Fruit fly (Drosophila melanogaster): ENCODE measurements around the gene CG5676.
A peak's percentile ranks its signal among the peaks of the same experiment; 100 is the strongest.

CG5676 gene

DNA sequence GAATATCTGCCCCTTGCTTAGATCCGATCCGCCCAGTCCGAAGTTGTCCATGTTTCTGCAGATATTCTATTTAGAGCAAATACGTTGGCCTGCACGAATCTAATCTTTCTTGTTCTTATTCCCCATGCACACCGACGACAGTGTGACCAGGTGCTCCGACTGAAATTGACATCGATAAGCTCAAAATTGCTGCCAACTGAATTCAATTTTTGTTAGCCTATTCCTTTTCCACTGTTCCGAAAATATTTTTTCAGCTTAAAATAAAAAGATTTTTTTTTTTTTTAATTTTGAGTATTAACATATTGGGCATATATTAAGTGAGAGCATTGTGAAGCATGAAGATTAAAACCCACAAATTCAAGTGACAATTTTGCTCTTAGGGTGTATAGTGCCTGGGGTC is 48.1 kb upstream of the CG5676 start, which contains the start of gene nmd (continued):
- no peak for TF ChIP-seq bab2 (GFP tag; optimal IDR thresholded peaks at IDR 0.05)
- TF ChIP-seq ken (GFP tag; IDR thresholded peaks at IDR 0.05): 0 out of 3 replicates have a peak, but pooled peaks have one; percentile 9
- TF ChIP-seq CG12391 (tag; optimal IDR thresholded peaks at IDR 0.05): peak; percentile 46
- peak; percentile 32; the same call in 1 of the 2 replicates for TF ChIP-seq onecut (GFP tag; IDR thresholded peaks at IDR 0.05)
- TF ChIP-seq CG10565 (GFP tag; optimal IDR thresholded peaks at IDR 0.05): no peak
- TF ChIP-seq ERR (GFP tag; optimal IDR thresholded peaks at IDR 0.05): no peak
- peak; percentile 81 for TF ChIP-seq row (GFP tag; IDR thresholded peaks at IDR 0.05)
- TF ChIP-seq fd102C (GFP tag; optimal IDR thresholded peaks at IDR 0.05): no peak
- peak; percentile 24 for TF ChIP-seq CoRest (tag; optimal IDR thresholded peaks at IDR 0.05)
- TF ChIP-seq CG15514 (GFP tag; optimal IDR thresholded peaks at IDR 0.05): peak; percentile 82
- no peak for TF ChIP-seq Pdp1 (GFP tag; optimal IDR thresholded peaks at IDR 0.05)
- no peak for TF ChIP-seq eyg (GFP tag; optimal IDR thresholded peaks at IDR 0.05)
- peak; percentile 17 for TF ChIP-seq sug (tag; optimal IDR thresholded peaks at IDR 0.05)
- no peak for TF ChIP-seq CG12299 (tag; optimal IDR thresholded peaks at IDR 0.05)
- TF ChIP-seq CG7556 (GFP tag; optimal IDR thresholded peaks at IDR 0.05): no peak
- TF ChIP-seq CG14965 (GFP tag; optimal IDR thresholded peaks at IDR 0.05; ENCODE audit: borderline replicate concordance): no peak
- TF ChIP-seq CG14710 (tag; optimal IDR thresholded peaks at IDR 0.05): peak; percentile 42
- TF ChIP-seq bbx (GFP tag; IDR thresholded peaks at IDR 0.05; ENCODE audit: partially characterized antibody): peak; percentile 38; the same call in 1 of the 2 replicates
- TF ChIP-seq CG9817 (tag; optimal IDR thresholded peaks at IDR 0.05): peak; percentile 16
- peak; percentile 71 for TF ChIP-seq CG9797 (GFP tag; optimal IDR thresholded peaks at IDR 0.05)
- no peak for TF ChIP-seq vvl (GFP tag; IDR thresholded peaks at IDR 0.05)
- no peak for TF ChIP-seq CG16815 (GFP tag; optimal IDR thresholded peaks at IDR 0.05)
- no peak for TF ChIP-seq CG11093 (GFP tag; IDR thresholded peaks at IDR 0.05)
- TF ChIP-seq pho (GFP tag; optimal IDR thresholded peaks at IDR 0.05): peak; percentile 5
- TF ChIP-seq NC2β (GFP tag; optimal IDR thresholded peaks at IDR 0.05): peak; percentile 16
- no peak for TF ChIP-seq CG16863 (GFP tag; optimal IDR thresholded peaks at IDR 0.05)
- peak; percentile 80 for TF ChIP-seq pzg (GFP tag; optimal IDR thresholded peaks at IDR 0.05)
- TF ChIP-seq bowl (GFP tag; IDR thresholded peaks at IDR 0.05): no peak
- peak in 1 of 2 experiments; percentile 12 for TF ChIP-seq dpn (GFP tag; optimal IDR thresholded peaks at IDR 0.05)
- peak; percentile 35 for TF ChIP-seq Sin3A (optimal IDR thresholded peaks at IDR 0.05)
- TF ChIP-seq NfI (GFP tag; optimal IDR thresholded peaks at IDR 0.05): peak; percentile 20
- TF ChIP-seq dm (GFP tag; optimal IDR thresholded peaks at IDR 0.05): peak; percentile 45
- TF ChIP-seq CG13894 (tag; optimal IDR thresholded peaks at IDR 0.05): peak; percentile 26
- peak; percentile 53 for TF ChIP-seq CG13287 (GFP tag; IDR thresholded peaks at IDR 0.05; ENCODE audit: partially characterized antibody)
- TF ChIP-seq grau (tag; optimal IDR thresholded peaks at IDR 0.05): peak; percentile 6
- TF ChIP-seq CG10321 (GFP tag; IDR thresholded peaks at IDR 0.05): 0 out of 2 replicates have a peak, but pooled peaks have one; percentile 21
- peak; percentile 19 for TF ChIP-seq mam (GFP tag; optimal IDR thresholded peaks at IDR 0.05)
- 0 out of 3 replicates have a peak, but pooled peaks have one; percentile 24 for TF ChIP-seq CG17361 (GFP tag; IDR thresholded peaks at IDR 0.05)
- TF ChIP-seq CG11456 (GFP tag; IDR thresholded peaks at IDR 0.05): no peak

DNA sequence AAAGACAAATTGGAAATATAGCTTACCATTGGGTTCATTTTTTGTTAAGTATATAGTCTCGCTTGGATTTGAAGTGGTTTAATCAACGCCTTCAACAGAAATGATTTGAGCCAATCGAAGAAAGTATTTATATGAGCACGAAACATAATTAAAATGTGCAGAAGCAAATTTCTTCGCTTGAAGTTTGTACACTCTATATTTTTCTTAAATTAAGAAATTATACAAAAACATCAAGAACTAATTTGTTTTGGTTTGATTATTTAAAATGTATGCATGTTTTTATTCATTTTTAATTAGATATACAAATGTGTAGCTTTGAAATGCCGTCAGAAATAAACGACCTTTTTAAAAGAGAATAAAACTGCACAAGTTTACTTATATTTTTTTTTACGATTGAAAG is 46.2 kb upstream of the CG5676 start, which contains the start of gene CG13138:
CG13138 (minus strand) TSS at position 101 of the 400 bp plus-strand sequence.
- TF ChIP-seq CG3065 (GFP tag; optimal IDR thresholded peaks at IDR 0.05) (no peak), D19A (tag; optimal IDR thresholded peaks at IDR 0.05) (peak; percentile 8), gce (GFP tag; IDR thresholded peaks at IDR 0.05) (no peak)

Measured in whole organism, embryonic.